Fruit fly (Drosophila melanogaster) whole organism, embryonic: ENCODE data around the gene CG1532.

ENCODE experiments used
- Aef1 ChIP-seq: fragments of 200-800 bp; sonication (Bioruptor generic); IDR thresholded peaks from 3 replicates; pipeline ENCODE4 v1.3.6; 2022; ENCODE audit warnings: missing biosample characterization, missing genetic modification characterization
- B-H1 ChIP-seq: fragments of 200-800 bp; sonication (Bioruptor generic); IDR thresholded peaks from 3 replicates; pipeline ENCODE4 v1.3.6; 2022; ENCODE audit warnings: missing biosample characterization, missing genetic modification characterization
- Blimp-1 ChIP-seq: fragments of 200-800 bp; sonication (Bioruptor generic); optimal IDR thresholded peaks from 3 replicates; lab custom pipeline; 2018; ENCODE audit warnings: missing biosample characterization, missing genetic modification characterization, mild to moderate bottlenecking, moderate library complexity, missing genetic modification reagents
- CG1024 ChIP-seq: fragments of 200-800 bp; sonication (Bioruptor generic); IDR thresholded peaks from 2 replicates; pipeline ENCODE4 v1.3.6; 2022; ENCODE audit warnings: missing biosample characterization, missing genetic modification characterization
- CG10321 ChIP-seq: fragments of 200-800 bp; sonication (Bioruptor generic); IDR thresholded peaks from 2 replicates; pipeline ENCODE4 v1.3.6; 2022; ENCODE audit warnings: missing biosample characterization, missing genetic modification characterization
- CG10366 ChIP-seq: fragments of 200-800 bp; sonication (Bioruptor generic); IDR thresholded peaks from 2 replicates; pipeline ENCODE4 v1.3.6; 2022; ENCODE audit warnings: missing biosample characterization, missing genetic modification characterization
- CG11504 ChIP-seq: fragments of 200-800 bp; sonication (Bioruptor generic); optimal IDR thresholded peaks from 3 replicates; lab custom pipeline; 2019; ENCODE audit warnings: missing biosample characterization, mild to moderate bottlenecking, missing genetic modification characterization, moderate library complexity
- CG12219 ChIP-seq: fragments of 200-800 bp; sonication (Bioruptor generic); optimal IDR thresholded peaks from 3 replicates; lab custom pipeline; 2018; ENCODE audit warnings: missing biosample characterization, mild to moderate bottlenecking, missing genetic modification characterization
- CG14014 ChIP-seq: fragments of 200-800 bp; sonication (Bioruptor generic); IDR thresholded peaks from 2 replicates; pipeline ENCODE4 v1.3.6; 2022; ENCODE audit warnings: missing biosample characterization, missing genetic modification characterization
- CG14050 ChIP-seq: fragments of 200-800 bp; sonication (Bioruptor generic); IDR thresholded peaks from 3 replicates; pipeline ENCODE4 v1.3.6; 2022; ENCODE audit warnings: missing biosample characterization, missing genetic modification characterization
- CG14860 ChIP-seq: fragments of 200-800 bp; sonication (Bioruptor generic); IDR thresholded peaks from 3 replicates; pipeline ENCODE4 v1.3.6; 2022; ENCODE audit warnings: missing biosample characterization, missing genetic modification characterization; ENCODE audit not compliant: partially characterized antibody
- CG18011 ChIP-seq: fragments of 200-800 bp; sonication (Bioruptor generic); optimal IDR thresholded peaks from 2 replicates; lab custom pipeline; 2017; ENCODE audit warnings: missing biosample characterization, missing genetic modification characterization, mild to moderate bottlenecking, moderate library complexity, missing genotype
- CG30403 ChIP-seq: fragments of 200-800 bp; sonication (Bioruptor generic); optimal IDR thresholded peaks from 3 replicates; lab custom pipeline; 2016; ENCODE audit warnings: missing biosample characterization, missing genetic modification characterization
- CG6689 ChIP-seq: fragments of 200-800 bp; sonication (Bioruptor generic); IDR thresholded peaks from 2 replicates; pipeline ENCODE4 v1.3.6; 2022; ENCODE audit warnings: missing biosample characterization, missing genetic modification characterization
- CG7357 ChIP-seq: fragments of 200-800 bp; sonication (Bioruptor generic); IDR thresholded peaks from 3 replicates; pipeline ENCODE4 v1.3.6; 2022; ENCODE audit warnings: missing biosample characterization, missing genetic modification characterization
- CG7556 ChIP-seq: fragments of 200-800 bp; sonication (Bioruptor generic); optimal IDR thresholded peaks from 2 replicates; lab custom pipeline; 2017; ENCODE audit warnings: missing biosample characterization, mild to moderate bottlenecking, missing genetic modification characterization
- CG7987 ChIP-seq: fragments of 200-800 bp; sonication (Bioruptor generic); optimal IDR thresholded peaks from 2 replicates; lab custom pipeline; 2018; ENCODE audit warnings: missing biosample characterization, mild to moderate bottlenecking, missing genetic modification characterization, moderate library complexity
- CG8290 ChIP-seq, 3 experiments: fragments of 200-800 bp; sonication (Bioruptor generic); optimal IDR thresholded peaks; 2 replicates each; lab custom pipeline; 2016 to 2019; ENCODE audit warnings: missing biosample characterization in 3 of 3, missing genetic modification characterization in 3 of 3, mild to moderate bottlenecking in 2 of 3, moderate library complexity in 1 of 3
- CG8388 ChIP-seq: fragments of 200-800 bp; sonication (Bioruptor generic); optimal IDR thresholded peaks from 2 replicates; lab custom pipeline; 2019; ENCODE audit warnings: missing biosample characterization, mild to moderate bottlenecking, missing genetic modification characterization, moderate library complexity
- CG8924 ChIP-seq: fragments of 200-800 bp; optimal IDR thresholded peaks from 3 replicates; lab custom pipeline; 2019; ENCODE audit warnings: missing biosample characterization, mild to moderate bottlenecking, missing genetic modification characterization, moderate library complexity
- CG9437 ChIP-seq: fragments of 200-800 bp; sonication (Bioruptor generic); optimal IDR thresholded peaks from 2 replicates; lab custom pipeline; 2018; ENCODE audit warnings: missing biosample characterization, mild to moderate bottlenecking, missing genetic modification characterization
- CkIIα-i1 ChIP-seq: fragments of 200-800 bp; sonication (Bioruptor generic); IDR thresholded peaks from 2 replicates; pipeline ENCODE4 v1.3.6; 2022; ENCODE audit warnings: missing biosample characterization, missing genetic modification characterization
- HLH3B ChIP-seq: fragments of 200-800 bp; sonication (Bioruptor generic); IDR thresholded peaks from 2 replicates; pipeline ENCODE4 v1.3.6; 2022; ENCODE audit warnings: missing biosample characterization, missing genetic modification characterization
- HmgZ ChIP-seq: fragments of 200-800 bp; sonication (Bioruptor generic); optimal IDR thresholded peaks from 2 replicates; lab custom pipeline; 2018; ENCODE audit warnings: missing biosample characterization, mild to moderate bottlenecking, missing genetic modification characterization
- Hr78 ChIP-seq, 2 experiments: fragments of 200-800 bp in 1 of 2; fragments of >200 bp in 1 of 2; sonication (Bioruptor generic) in 1 of 2; optimal IDR thresholded peaks; 2 replicates each; lab custom pipeline; 2017 to 2019; ENCODE audit warnings: missing biosample characterization in 2 of 2, missing genetic modification characterization in 2 of 2, mild to moderate bottlenecking in 1 of 2, moderate library complexity in 1 of 2
- Kr ChIP-seq: fragments of 200-800 bp; sonication (Bioruptor generic); optimal IDR thresholded peaks from 2 replicates; lab custom pipeline; 2017; ENCODE audit warnings: missing biosample characterization, mild to moderate bottlenecking, missing genetic modification characterization
- Lpt ChIP-seq: fragments of >200 bp; optimal IDR thresholded peaks from 2 replicates; lab custom pipeline; 2018; ENCODE audit warnings: missing biosample characterization, missing genetic modification characterization
- MESR4 ChIP-seq: fragments of 200-800 bp; sonication (Bioruptor generic); optimal IDR thresholded peaks from 2 replicates; lab custom pipeline; 2018; ENCODE audit warnings: missing biosample characterization, mild to moderate bottlenecking, missing genetic modification characterization, moderate library complexity
- Meics ChIP-seq: fragments of 200-800 bp; sonication (Bioruptor generic); optimal IDR thresholded peaks from 2 replicates; lab custom pipeline; 2017; ENCODE audit warnings: missing biosample characterization, mild to moderate bottlenecking, missing genetic modification characterization
- NFAT ChIP-seq: fragments of 200-800 bp; sonication (Bioruptor generic); IDR thresholded peaks from 2 replicates; pipeline ENCODE4 v1.3.6; 2022; ENCODE audit warnings: missing biosample characterization, missing genetic modification characterization
- Nf-YC ChIP-seq: fragments of 200-800 bp; optimal IDR thresholded peaks from 3 replicates; lab custom pipeline; 2019; ENCODE audit warnings: missing biosample characterization, mild to moderate bottlenecking, missing genetic modification characterization, moderate library complexity
- Tbp ChIP-seq: fragments of >200 bp; optimal IDR thresholded peaks from 2 replicates; lab custom pipeline; 2018; ENCODE audit warnings: missing biosample characterization, missing genetic modification characterization
- abd-A ChIP-seq: fragments of 200-800 bp; sonication (Bioruptor generic); optimal IDR thresholded peaks from 3 replicates; lab custom pipeline; 2019; ENCODE audit warnings: missing biosample characterization, mild to moderate bottlenecking, missing genetic modification characterization, moderate library complexity
- al ChIP-seq: fragments of 200-800 bp; sonication (Bioruptor generic); IDR thresholded peaks from 2 replicates; pipeline ENCODE4 v1.3.6; 2022; ENCODE audit warnings: missing biosample characterization, missing genetic modification characterization
- cas ChIP-seq: fragments of 200-800 bp; sonication (Bioruptor generic); IDR thresholded peaks from 2 replicates; pipeline ENCODE4 v1.3.6; 2022; ENCODE audit warnings: missing biosample characterization, missing genetic modification characterization
- ems ChIP-seq: fragments of 200-800 bp; sonication (Bioruptor generic); optimal IDR thresholded peaks from 3 replicates; lab custom pipeline; 2016; ENCODE audit warnings: missing biosample characterization, missing genetic modification characterization
- fd96Cb ChIP-seq: fragments of 200-800 bp; sonication (Bioruptor generic); optimal IDR thresholded peaks from 2 replicates; lab custom pipeline; 2018; ENCODE audit warnings: missing biosample characterization, mild to moderate bottlenecking, missing genetic modification characterization, moderate library complexity
- ind ChIP-seq: fragments of 200-800 bp; sonication (Bioruptor generic); optimal IDR thresholded peaks from 3 replicates; lab custom pipeline; 2016; ENCODE audit warnings: missing biosample characterization, missing genetic modification characterization
- maf-S ChIP-seq: fragments of 200-800 bp; sonication (Bioruptor generic); optimal IDR thresholded peaks from 2 replicates; lab custom pipeline; 2016; ENCODE audit warnings: missing biosample characterization, missing genetic modification characterization
- nmo ChIP-seq: fragments of 200-800 bp; sonication (Bioruptor generic); optimal IDR thresholded peaks from 2 replicates; lab custom pipeline; 2018; ENCODE audit warnings: missing biosample characterization, mild to moderate bottlenecking, missing genetic modification characterization, moderate library complexity
- pb ChIP-seq: fragments of 200-800 bp; sonication (Bioruptor generic); optimal IDR thresholded peaks from 3 replicates; lab custom pipeline; 2016; ENCODE audit warnings: missing biosample characterization, missing genetic modification characterization
- schlank ChIP-seq: fragments of 200-800 bp; sonication (Bioruptor generic); optimal IDR thresholded peaks from 2 replicates; lab custom pipeline; 2018; ENCODE audit warnings: missing biosample characterization, mild to moderate bottlenecking, missing genetic modification characterization
- seq ChIP-seq: fragments of 200-800 bp; sonication (Bioruptor generic); IDR thresholded peaks from 2 replicates; pipeline ENCODE4 v1.3.6; 2022; ENCODE audit warnings: missing biosample characterization, missing genetic modification characterization
- sisA ChIP-seq: fragments of 200-800 bp; sonication (Bioruptor generic); IDR thresholded peaks from 2 replicates; pipeline ENCODE4 v1.3.6; 2022; ENCODE audit warnings: missing biosample characterization, missing genetic modification characterization
- ssp ChIP-seq: fragments of 200-800 bp; sonication (Bioruptor generic); IDR thresholded peaks from 2 replicates; pipeline ENCODE4 v1.3.6; 2022; ENCODE audit warnings: missing biosample characterization, missing genetic modification characterization
- stc ChIP-seq: fragments of 200-800 bp; sonication (Bioruptor generic); IDR thresholded peaks from 2 replicates; pipeline ENCODE4 v1.3.6; 2022; ENCODE audit warnings: missing biosample characterization, missing genetic modification characterization
- sug ChIP-seq: fragments of 200-800 bp; optimal IDR thresholded peaks from 2 replicates; lab custom pipeline; 2019; ENCODE audit warnings: missing biosample characterization, mild to moderate bottlenecking, missing genetic modification characterization, moderate library complexity
- tio ChIP-seq: fragments of 200-800 bp; sonication (Bioruptor generic); optimal IDR thresholded peaks from 2 replicates; lab custom pipeline; 2017; ENCODE audit warnings: missing biosample characterization, missing genetic modification characterization, inconsistent platforms
- tup ChIP-seq: fragments of 200-800 bp; sonication (Bioruptor generic); optimal IDR thresholded peaks from 2 replicates; lab custom pipeline; 2016; ENCODE audit warnings: missing biosample characterization, mild to moderate bottlenecking, missing genetic modification characterization, moderate library complexity

CG1532 gene

dm6 chrX:21044831-21045447 lies 16.8 kb upstream of the CG1532 start, which contains the start of gene Cbs (continued):
- TF ChIP-seq CG7357 (peak; percentile 61; the same call in 2 of the 3 replicates), CG18011 (no peak), abd-A (peak; percentile 14), nmo (GFP tag; lab: Kevin White, UChicago) (peak; percentile 71), CG10366 (GFP tag; lab: Robert Waterston, UW) (peak; percentile 64), schlank (tag; lab: Kevin White, UChicago) (no peak), CG7987 (no peak), CG12219 (GFP tag; lab: Kevin White, UChicago) (peak; percentile 10), Blimp-1 (GFP tag; lab: Kevin White, UChicago) (no peak), CG14050 (GFP tag; lab: Robert Waterston, UW) (peak; percentile 73; the same call in 2 of the 3 replicates), CG6689 (GFP tag; lab: Robert Waterston, UW) (peak; percentile 75), sug (tag; lab: Kevin White, UChicago) (peak; percentile 42), sisA (GFP tag; lab: Robert Waterston, UW) (peak; percentile 67), CkIIα-i1 (GFP tag; lab: Robert Waterston, UW) (no peak), Meics (GFP tag; lab: Kevin White, UChicago) (peak; percentile 81), CG11504 (tag; lab: Kevin White, UChicago) (peak; percentile 72), MESR4 (GFP tag; lab: Kevin White, UChicago) (no peak), CG8924 (peak; percentile 67), Lpt (no peak), CG9437 (GFP tag; lab: Kevin White, UChicago) (peak; percentile 76), cas (GFP tag; lab: Robert Waterston, UW) (peak; percentile 50; the same call in 1 of the 2 replicates), CG10321 (GFP tag; lab: Robert Waterston, UW) (peak; percentile 37; the same call in 1 of the 2 replicates), ind (GFP tag; lab: Kevin White, UChicago) (peak; percentile 56), CG7556 (GFP tag; lab: Kevin White, UChicago) (peak; percentile 84), tup (peak; percentile 16), Aef1 (GFP tag; lab: Robert Waterston, UW) (peak; percentile 50; the same call in 1 of the 3 replicates), Hr78 (GFP tag; optimal IDR thresholded peaks at IDR 0.05; lab: Kevin White, UChicago) (no peak), NFAT (GFP tag; lab: Robert Waterston, UW) (peak; percentile 81), CG1024 (0 out of 2 replicates have a peak, but pooled peaks have one; percentile 32), Nf-YC (peak; percentile 70), CG8388 (GFP tag; lab: Kevin White, UChicago) (peak; percentile 34), maf-S (GFP tag; lab: Kevin White, UChicago) (no peak), ems (peak; percentile 27), HLH3B (GFP tag; lab: Robert Waterston, UW) (peak; percentile 54), seq (GFP tag; lab: Robert Waterston, UW) (0 out of 2 replicates have a peak, but pooled peaks have one; percentile 42), CG8290 (GFP tag; optimal IDR thresholded peaks at IDR 0.05; lab: Kevin White, UChicago) (no peak), CG8290 (tag; optimal IDR thresholded peaks at IDR 0.05; lab: Kevin White, UChicago) (peak in 1 of 2 experiments; percentile 76), CG14014 (GFP tag; lab: Robert Waterston, UW) (peak; percentile 57), stc (peak; percentile 56), Kr (GFP tag; lab: Kevin White, UChicago) (no peak), ssp (GFP tag; lab: Robert Waterston, UW) (peak; percentile 43), CG30403 (GFP tag; lab: Kevin White, UChicago) (peak; percentile 53), B-H1 (GFP tag; lab: Robert Waterston, UW) (0 out of 3 replicates have a peak, but pooled peaks have one; percentile 23), fd96Cb (peak; percentile 32), tio (GFP tag; lab: Kevin White, UChicago) (peak; percentile 44), Tbp (GFP tag; lab: Kevin White, UChicago) (no peak), CG14860 (GFP tag; lab: Robert Waterston, UW) (peak; percentile 19; the same call in 1 of the 3 replicates), HmgZ (tag; lab: Kevin White, UChicago) (peak; percentile 44), pb (GFP tag; lab: Kevin White, UChicago) (no peak), al (GFP tag; lab: Robert Waterston, UW) (peak; percentile 70)
